Fruit fly (Drosophila melanogaster) whole organism, pupa: ENCODE data around the gene CG7685.

Experiments used
- CG34367 ChIP-seq: fragments of 200-800 bp; sonication (Bioruptor generic); optimal IDR thresholded peaks from 2 replicates; lab custom pipeline; 2018; ENCODE audit warnings: missing biosample characterization, mild to moderate bottlenecking, missing genetic modification characterization
- gl ChIP-seq: fragments of 200-800 bp; sonication (Bioruptor generic); optimal IDR thresholded peaks from 2 replicates; lab custom pipeline; 2018; ENCODE audit warnings: missing biosample characterization, mild to moderate bottlenecking, missing genetic modification characterization
- rn ChIP-seq: fragments of 200-800 bp; sonication (Bioruptor generic); IDR thresholded peaks from 2 replicates; pipeline ENCODE4 v1.3.6; 2022; ENCODE audit warnings: missing biosample characterization, missing genetic modification characterization

- TF ChIP-seq rn (GFP tag; lab: Robert Waterston, UW) = no peak
- TF ChIP-seq gl = no peak
- no peak for TF ChIP-seq CG34367 (tag; lab: Kevin White, UChicago)
These were observed 38.5 kb downstream of the CG7685 start for dm6 chr3R:18443232-18443631.
